Fruit fly (Drosophila melanogaster): ENCODE results near the gene Mst27D.

Mst27D gene

dm6 chr2L:7076804-7077203, 16.2 kb upstream of the Mst27D start:
- no peak for TF ChIP-seq wor (GFP tag; IDR thresholded peaks at IDR 0.05)
- TF ChIP-seq pho (GFP tag; optimal IDR thresholded peaks at IDR 0.05), result no peak
- TF ChIP-seq CG1233 (GFP tag; optimal IDR thresholded peaks at IDR 0.05), result no peak
- no peak for TF ChIP-seq CG13296 (GFP tag; optimal IDR thresholded peaks at IDR 0.05)
- no peak for TF ChIP-seq lbe (GFP tag; optimal IDR thresholded peaks at IDR 0.05)
- no peak for TF ChIP-seq Dad (GFP tag; optimal IDR thresholded peaks at IDR 0.05)
- TF ChIP-seq CG17829 (tag; optimal IDR thresholded peaks at IDR 0.05), result no peak
- TF ChIP-seq sd (tag; optimal IDR thresholded peaks at IDR 0.05), result no peak
- no peak for TF ChIP-seq CG18476 (GFP tag; optimal IDR thresholded peaks at IDR 0.05)
- no peak for TF ChIP-seq Fer3 (tag; optimal IDR thresholded peaks at IDR 0.05)
- TF ChIP-seq Fer1 (GFP tag; optimal IDR thresholded peaks at IDR 0.05), result no peak
- no peak for TF ChIP-seq klu (GFP tag; IDR thresholded peaks at IDR 0.05)
- no peak for TF ChIP-seq Rx (GFP tag; IDR thresholded peaks at IDR 0.05)
- no peak for TF ChIP-seq br (optimal IDR thresholded peaks at IDR 0.05)
- TF ChIP-seq Hey (tag; optimal IDR thresholded peaks at IDR 0.05), result no peak
- no peak for TF ChIP-seq caup (GFP tag; optimal IDR thresholded peaks at IDR 0.05; ENCODE audit: severe bottlenecking)
- no peak for TF ChIP-seq kah (GFP tag; optimal IDR thresholded peaks at IDR 0.05)

- TF ChIP-seq bsh (GFP tag; optimal IDR thresholded peaks at IDR 0.05), result peak; percentile 19 to 61
- peak; percentile 23 for TF ChIP-seq CG1603 (tag; optimal IDR thresholded peaks at IDR 0.05)
- TF ChIP-seq Xbp1 (GFP tag; optimal IDR thresholded peaks at IDR 0.05), result peak; percentile 2
- peak; percentile 34 for TF ChIP-seq gem (tag; optimal IDR thresholded peaks at IDR 0.05)
- no peak for TF ChIP-seq CG18619 (GFP tag; optimal IDR thresholded peaks at IDR 0.05)
- 0 out of 2 replicates have a peak, but pooled peaks have one; percentile 37 for TF ChIP-seq CG17328 (GFP tag; IDR thresholded peaks at IDR 0.05)
- TF ChIP-seq pan (optimal IDR thresholded peaks at IDR 0.05), result no peak
- TF ChIP-seq pan (GFP tag; optimal IDR thresholded peaks at IDR 0.05 in 1 of 2, IDR thresholded peaks at IDR 0.05 in 1 of 2), result peak in 1 of 2 experiments; percentile 24
- no peak for TF ChIP-seq Gug (GFP tag; IDR thresholded peaks at IDR 0.05)
- TF ChIP-seq CG3407 (GFP tag; optimal IDR thresholded peaks at IDR 0.05), result no peak
- TF ChIP-seq CG1529 (GFP tag; optimal IDR thresholded peaks at IDR 0.05), result no peak
- TF ChIP-seq CG4404 (GFP tag; IDR thresholded peaks at IDR 0.05), result 0 out of 2 replicates have a peak, but pooled peaks have one; percentile 11
- peak; percentile 25 for TF ChIP-seq dmrt11E (tag; optimal IDR thresholded peaks at IDR 0.05)
- peak; percentile 72 for TF ChIP-seq Drgx (GFP tag; IDR thresholded peaks at IDR 0.05)
- no peak for TF ChIP-seq CG14441 (GFP tag; IDR thresholded peaks at IDR 0.05)
- peak; percentile 16 for TF ChIP-seq CG18599 (GFP tag; optimal IDR thresholded peaks at IDR 0.05)
- peak; percentile 11 for TF ChIP-seq CG11504 (tag; optimal IDR thresholded peaks at IDR 0.05)
- peak; percentile 80 for TF ChIP-seq nom (GFP tag; optimal IDR thresholded peaks at IDR 0.05)
- TF ChIP-seq zfh1 (GFP tag; IDR thresholded peaks at IDR 0.05), result 0 out of 3 replicates have a peak, but pooled peaks have one; percentile 35
- peak; percentile 55 for TF ChIP-seq Med (GFP tag)
- TF ChIP-seq slbo (GFP tag; IDR thresholded peaks at IDR 0.05), result peak; percentile 45
- peak; percentile 15 for TF ChIP-seq CG12391 (tag; optimal IDR thresholded peaks at IDR 0.05)
- peak; percentile 10 for TF ChIP-seq Sox102F (GFP tag; optimal IDR thresholded peaks at IDR 0.05)
- peak; percentile 42; the same call in 1 of the 2 replicates for TF ChIP-seq Xrp1 (GFP tag; IDR thresholded peaks at IDR 0.05)
- peak; percentile 75 for TF ChIP-seq sens (GFP tag)
- TF ChIP-seq row (GFP tag; IDR thresholded peaks at IDR 0.05), result 0 out of 3 replicates have a peak, but pooled peaks have one; percentile 34
- TF ChIP-seq dpn (GFP tag; optimal IDR thresholded peaks at IDR 0.05), result peak in 1 of 2 experiments; percentile 2
- no peak for TF ChIP-seq CG11696 (GFP tag; IDR thresholded peaks at IDR 0.05)
- TF ChIP-seq CG4820 (GFP tag; optimal IDR thresholded peaks at IDR 0.05), result no peak
- no peak for TF ChIP-seq oc (tag; optimal IDR thresholded peaks at IDR 0.05)
- peak; percentile 18 for TF ChIP-seq CG2712 (tag; optimal IDR thresholded peaks at IDR 0.05)
Measured at dm6 chr2L:7076055-7076700, 15.5 kb upstream of the Mst27D start.

All from whole organism, embryonic.